Worm (Caenorhabditis elegans) whole organism, late embryonic: Measurements from ENCODE around the gene kin-16.
A peak's percentile ranks its signal among the peaks of the same experiment; 100 is the strongest.

Source experiments
- ceh-34 ChIP-seq: sonication (generic microtip); optimal IDR thresholded peaks from 2 replicates; lab custom pipeline; 2016; ENCODE audit warnings: mild to moderate bottlenecking, missing genetic modification characterization, missing compliant biosample characterization
- elt-2 ChIP-seq: sonication (generic microtip); optimal IDR thresholded peaks from 2 replicates; lab custom pipeline; 2016; ENCODE audit warnings: missing genetic modification reagents, missing genetic modification characterization, missing compliant biosample characterization
- hlh-8 ChIP-seq: sonication (generic microtip); optimal IDR thresholded peaks from 2 replicates; lab custom pipeline; 2016; ENCODE audit warnings: missing genotype, missing genetic modification characterization, missing compliant biosample characterization

DNA sequence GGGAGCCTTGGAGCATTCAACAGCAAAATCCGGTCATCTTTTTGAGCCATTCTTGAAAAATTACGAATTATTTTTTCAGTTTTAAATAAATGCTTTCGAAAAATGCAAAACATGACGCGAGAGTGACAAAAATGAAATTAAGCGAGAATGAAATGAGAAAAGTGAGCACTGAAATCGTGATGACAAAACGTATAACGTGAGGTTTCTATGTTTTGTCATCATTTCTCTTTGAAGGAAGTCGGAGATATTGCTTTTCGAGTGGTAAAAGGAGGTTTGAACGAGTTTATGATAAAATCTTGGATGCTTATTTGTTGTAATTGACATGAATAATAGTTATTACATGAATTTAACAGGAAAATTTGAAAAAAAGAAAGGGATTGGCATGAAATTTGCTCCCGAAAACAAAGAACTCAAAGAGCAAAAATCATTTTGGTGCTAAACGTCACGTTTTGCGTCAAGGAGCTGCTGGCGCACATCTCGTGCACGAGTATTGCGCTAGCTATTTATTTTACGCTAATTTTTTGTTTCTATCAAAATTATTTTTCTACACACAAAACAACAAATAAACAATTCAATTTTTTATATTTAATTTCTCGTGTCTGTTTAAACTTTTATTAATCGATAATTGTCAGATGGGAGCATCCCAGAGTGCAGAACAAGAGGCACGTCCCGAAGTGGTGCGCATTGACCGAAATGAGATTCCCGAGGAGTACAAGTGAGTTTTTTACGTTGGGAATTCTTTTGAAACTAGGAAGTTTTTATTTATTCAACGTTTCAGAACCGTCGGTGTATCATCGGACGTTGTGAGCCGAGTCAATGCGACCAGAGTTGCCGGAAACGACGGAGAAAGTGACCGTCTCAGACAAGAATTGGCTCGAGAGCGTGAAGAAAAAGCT lies 19.3 kb downstream of the kin-16 start, which contains the start of the genes gss-1 and chch-3:
- TF ChIP-seq ceh-34 (tag; lab: Kevin White, UChicago) (no peak), hlh-8 (tag; lab: Kevin White, UChicago) (no peak), elt-2 (tag; lab: Kevin White, UChicago) (peak; percentile 25)
